Fruit fly (Drosophila melanogaster) S2 (cell line): ENCODE measurements around the gene spn-D.

ENCODE experiments used
- CG8478 ChIP-seq: fragments of >200 bp; optimal IDR thresholded peaks from 2 replicates; lab custom pipeline; 2018
- CTCF ChIP-seq, 2 experiments: fragments of >200 bp; optimal IDR thresholded peaks; 2 replicates each; lab custom pipeline; 2018

The spn-D gene

dm6 chr3R:27171153-27171552 is 5.6 kb downstream of the spn-D start:
- no peak for TF ChIP-seq CG8478
- TF ChIP-seq CTCF (optimal IDR thresholded peaks at IDR 0.05; lab: Kevin White, UChicago) = no peak

dm6 chr3R:27175710-27176109 is 10.2 kb downstream of the spn-D start:
- TF ChIP-seq CG8478 (no peak), CTCF (optimal IDR thresholded peaks at IDR 0.05; lab: Kevin White, UChicago) (no peak)

- TF ChIP-seq CG8478 = no peak
- no peak for TF ChIP-seq CTCF (optimal IDR thresholded peaks at IDR 0.05; lab: Kevin White, UChicago)
These were observed 12.1 kb downstream of the spn-D start for dm6 chr3R:27177567-27177966.

dm6 chr3R:27178546-27179375 is 13.2 kb downstream of the spn-D start:
- TF ChIP-seq CG8478 = no peak
- no peak for TF ChIP-seq CTCF (optimal IDR thresholded peaks at IDR 0.05; lab: Kevin White, UChicago)

dm6 chr3R:27181074-27181473 is 15.6 kb downstream of the spn-D start:
- TF ChIP-seq CTCF (optimal IDR thresholded peaks at IDR 0.05; lab: Kevin White, UChicago) (no peak), CG8478 (no peak)

dm6 chr3R:27185933-27186571 is 20.5 kb downstream of the spn-D start:
- TF ChIP-seq CTCF (optimal IDR thresholded peaks at IDR 0.05; lab: Kevin White, UChicago) (no peak), CG8478 (no peak)

dm6 chr3R:27186849-27187248 is 21.3 kb downstream of the spn-D start:
- TF ChIP-seq CTCF (optimal IDR thresholded peaks at IDR 0.05; lab: Kevin White, UChicago) = no peak
- TF ChIP-seq CG8478 = no peak

- TF ChIP-seq CG8478 (no peak), CTCF (optimal IDR thresholded peaks at IDR 0.05; lab: Kevin White, UChicago) (no peak)
These were observed 27.6 kb downstream of the spn-D start for dm6 chr3R:27193079-27193478.

- TF ChIP-seq CG8478 (no peak), CTCF (optimal IDR thresholded peaks at IDR 0.05; lab: Kevin White, UChicago) (no peak)
These were observed 28.6 kb downstream of the spn-D start, which contains the start of gene Ser for dm6 chr3R:27194106-27194505. Gene Ser (minus strand): TSS chr3R:27194267.

dm6 chr3R:27196866-27197265 is 31.4 kb downstream of the spn-D start:
- no peak for TF ChIP-seq CTCF (optimal IDR thresholded peaks at IDR 0.05; lab: Kevin White, UChicago)
- no peak for TF ChIP-seq CG8478

- TF ChIP-seq CTCF (optimal IDR thresholded peaks at IDR 0.05; lab: Kevin White, UChicago) (no peak), CG8478 (no peak)
These were observed 32.1 kb downstream of the spn-D start for dm6 chr3R:27197581-27197980.

- TF ChIP-seq CG8478 = no peak
- TF ChIP-seq CTCF (optimal IDR thresholded peaks at IDR 0.05; lab: Kevin White, UChicago) = no peak
These were observed 33.6 kb downstream of the spn-D start for dm6 chr3R:27198883-27199780.

dm6 chr3R:27201538-27202281 is 36.2 kb downstream of the spn-D start:
- no peak for TF ChIP-seq CTCF (optimal IDR thresholded peaks at IDR 0.05; lab: Kevin White, UChicago)
- no peak for TF ChIP-seq CG8478

- no peak for TF ChIP-seq CTCF (optimal IDR thresholded peaks at IDR 0.05; lab: Kevin White, UChicago)
These were observed 36.8 kb downstream of the spn-D start for dm6 chr3R:27202330-27202729.

dm6 chr3R:27203856-27204255 is 38.3 kb downstream of the spn-D start:
- TF ChIP-seq CTCF (optimal IDR thresholded peaks at IDR 0.05; lab: Kevin White, UChicago) (no peak), CG8478 (no peak)
